Worm (Caenorhabditis elegans) whole organism, early embryonic: ENCODE measurements around the gene tig-2.

Source experiments
- B0310.2 ChIP-seq: sonication (generic microtip); optimal IDR thresholded peaks from 2 replicates; lab custom pipeline; 2016; ENCODE audit warnings: mild to moderate bottlenecking, missing genetic modification characterization, missing compliant biosample characterization
- F13C5.2 ChIP-seq: sonication (generic microtip); optimal IDR thresholded peaks from 2 replicates; lab custom pipeline; 2017; ENCODE audit warnings: mild to moderate bottlenecking, missing genetic modification characterization, inconsistent platforms, missing compliant biosample characterization
- aly-1 ChIP-seq: sonication (generic microtip); optimal IDR thresholded peaks from 2 replicates; lab custom pipeline; 2016; ENCODE audit warnings: missing genetic modification characterization, missing compliant biosample characterization
- ama-1 ChIP-seq: fragments of 150-350 bp; optimal IDR thresholded peaks from 2 replicates; lab custom pipeline; 2014
- ceh-13 ChIP-seq: fragments of 200-800 bp; sonication (Bioruptor generic); optimal IDR thresholded peaks from 2 replicates; lab custom pipeline; 2018; ENCODE audit warnings: mild to moderate bottlenecking, missing genetic modification characterization, missing compliant biosample characterization
- ceh-36 ChIP-seq: sonication (generic microtip); optimal IDR thresholded peaks from 2 replicates; lab custom pipeline; 2016; ENCODE audit warnings: missing genetic modification characterization, inconsistent platforms, missing compliant biosample characterization
- ets-7 ChIP-seq: sonication (generic microtip); optimal IDR thresholded peaks from 2 replicates; lab custom pipeline; 2016; ENCODE audit warnings: missing genotype, missing genetic modification characterization, missing compliant biosample characterization
- flt-1 ChIP-seq: fragments of 200-800 bp; sonication (Bioruptor generic); IDR thresholded peaks from 2 replicates; pipeline ENCODE4 v1.3.6; 2022; ENCODE audit warnings: missing genetic modification characterization, missing compliant biosample characterization
- hmbx-1 ChIP-seq: sonication (generic microtip); optimal IDR thresholded peaks from 2 replicates; lab custom pipeline; 2016; ENCODE audit warnings: mild to moderate bottlenecking, missing genetic modification characterization, missing compliant biosample characterization
- hmg-4 ChIP-seq: fragments of 200-800 bp; sonication (Bioruptor generic); optimal IDR thresholded peaks from 2 replicates; lab custom pipeline; 2018; ENCODE audit warnings: mild to moderate bottlenecking, missing genetic modification characterization, missing compliant biosample characterization
- hnd-1 ChIP-seq: sonication (generic microtip); optimal IDR thresholded peaks from 2 replicates; lab custom pipeline; 2016; ENCODE audit warnings: missing genetic modification characterization, missing compliant biosample characterization
- pes-1 ChIP-seq: fragments of 200-800 bp; sonication (Bioruptor generic); IDR thresholded peaks from 2 replicates; pipeline ENCODE4 v1.3.6; 2022; ENCODE audit warnings: missing genetic modification reagents, missing genetic modification characterization, missing compliant biosample characterization
- scrt-1 ChIP-seq: fragments of 200-800 bp; sonication (Bioruptor generic); IDR thresholded peaks from 2 replicates; pipeline ENCODE4 v1.3.6; 2022; ENCODE audit warnings: missing genetic modification characterization, missing compliant biosample characterization
- sea-1 ChIP-seq: fragments of 200-800 bp; sonication (Bioruptor generic); conservative IDR thresholded peaks from 2 replicates; pipeline ENCODE4 v1.3.6; 2022; ENCODE audit warnings: missing genetic modification characterization, missing compliant biosample characterization
- tbx-11 ChIP-seq: fragments of 200-800 bp; sonication (Bioruptor generic); IDR thresholded peaks from 2 replicates; pipeline ENCODE4 v1.3.6; 2022; ENCODE audit warnings: missing genetic modification characterization, missing compliant biosample characterization
- tbx-37 ChIP-seq: fragments of 200-800 bp; sonication (Bioruptor generic); conservative IDR thresholded peaks from 2 replicates; pipeline ENCODE4 v1.3.6; 2022; ENCODE audit warnings: missing genetic modification reagents, missing genetic modification characterization, missing compliant biosample characterization
- tra-4 ChIP-seq: sonication (generic microtip); optimal IDR thresholded peaks from 2 replicates; lab custom pipeline; 2017; ENCODE audit warnings: missing genetic modification characterization, missing compliant biosample characterization

tig-2 gene

ce11 chrV:4742190-4742589, 12.2 kb upstream of the tig-2 start, which contains the start of gene ugt-61:
ugt-61 (plus strand) TSS chrV:4742422.
- TF ChIP-seq hmg-4 (GFP tag; lab: Kevin White, UChicago) (no peak), ama-1 (lab: Kevin White, UChicago) (no peak), pes-1 (no peak), hnd-1 (no peak), tbx-11 (GFP tag; lab: Robert Waterston, UW) (no peak), tra-4 (no peak), F13C5.2 (no peak), aly-1 (tag; lab: Kevin White, UChicago) (no peak), hmbx-1 (tag; lab: Kevin White, UChicago) (no peak), scrt-1 (no peak), ceh-36 (tag; lab: Kevin White, UChicago) (no peak), ceh-13 (GFP tag; lab: Kevin White, UChicago) (no peak)

- TF ChIP-seq pes-1 (no peak), sea-1 (GFP tag; lab: Robert Waterston, UW) (no peak), ceh-13 (GFP tag; lab: Kevin White, UChicago) (no peak), B0310.2 (tag; lab: Kevin White, UChicago) (no peak), F13C5.2 (no peak), scrt-1 (no peak), hnd-1 (no peak), ceh-36 (tag; lab: Kevin White, UChicago) (no peak), ama-1 (lab: Kevin White, UChicago) (no peak), ets-7 (no peak), tbx-11 (GFP tag; lab: Robert Waterston, UW) (no peak), aly-1 (tag; lab: Kevin White, UChicago) (no peak), tra-4 (no peak), hmg-4 (GFP tag; lab: Kevin White, UChicago) (no peak), flt-1 (no peak), tbx-37 (GFP tag; lab: Robert Waterston, UW) (no peak)
Observed at ce11 chrV:4737727-4738126, 7.8 kb upstream of the tig-2 start, which contains the start of gene F39G3.2. F39G3.2 (plus strand) TSS chrV:4737831.

DNA sequence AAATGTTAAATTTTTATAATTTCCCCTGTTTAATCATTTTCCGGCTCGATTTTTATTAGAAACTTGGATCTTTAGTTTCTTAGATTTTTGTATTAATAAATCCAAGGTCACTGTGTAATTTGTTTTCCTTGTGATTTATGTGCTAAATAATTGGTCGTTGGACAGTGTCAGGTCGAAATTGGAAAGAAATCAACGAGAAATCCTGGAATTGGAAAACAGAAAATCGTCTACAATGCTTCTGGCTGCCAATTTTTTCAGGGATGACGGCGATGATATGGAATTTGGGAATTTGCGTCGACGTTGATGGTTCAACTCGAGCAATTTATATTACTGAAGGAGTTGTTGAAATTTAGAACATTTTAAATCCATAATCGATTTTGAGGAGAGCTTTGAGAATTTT, 4.6 kb upstream of the tig-2 start:
- TF ChIP-seq ceh-36 (tag; lab: Kevin White, UChicago) (no peak), tbx-37 (GFP tag; lab: Robert Waterston, UW) (no peak), ceh-13 (GFP tag; lab: Kevin White, UChicago) (no peak), ets-7 (no peak)

ce11 chrV:4733952-4734351, 4.0 kb upstream of the tig-2 start:
- no peak for TF ChIP-seq B0310.2 (tag; lab: Kevin White, UChicago)
- TF ChIP-seq flt-1: no peak
- TF ChIP-seq aly-1 (tag; lab: Kevin White, UChicago): no peak
- TF ChIP-seq ceh-36 (tag; lab: Kevin White, UChicago): no peak
- TF ChIP-seq ets-7: no peak
- no peak for TF ChIP-seq hnd-1
- no peak for TF ChIP-seq tbx-11 (GFP tag; lab: Robert Waterston, UW)
- TF ChIP-seq hmbx-1 (tag; lab: Kevin White, UChicago): no peak
- TF ChIP-seq tbx-37 (GFP tag; lab: Robert Waterston, UW): no peak
- TF ChIP-seq tra-4: no peak
- no peak for TF ChIP-seq ceh-13 (GFP tag; lab: Kevin White, UChicago)

- TF ChIP-seq hmbx-1 (tag; lab: Kevin White, UChicago) (peak; percentile 63), scrt-1 (peak; percentile 85), ets-7 (peak; percentile 61), F13C5.2 (peak; percentile 94), tbx-11 (GFP tag; lab: Robert Waterston, UW) (peak; percentile 87), ceh-36 (tag; lab: Kevin White, UChicago) (peak; percentile 81), tra-4 (peak; percentile 15), B0310.2 (tag; lab: Kevin White, UChicago) (peak; percentile 65), ama-1 (lab: Kevin White, UChicago) (no peak), tbx-37 (GFP tag; lab: Robert Waterston, UW) (peak; percentile 82), flt-1 (peak; percentile 74), hnd-1 (peak; percentile 75), pes-1 (peak; percentile 90), hmg-4 (GFP tag; lab: Kevin White, UChicago) (peak; percentile 85), sea-1 (GFP tag; lab: Robert Waterston, UW) (peak; percentile 74; the same call in 1 of the 2 replicates), aly-1 (tag; lab: Kevin White, UChicago) (peak; percentile 65), ceh-13 (GFP tag; lab: Kevin White, UChicago) (peak; percentile 83)
Observed at ce11 chrV:4731154-4731961, 1.4 kb upstream of the tig-2 start, which contains the start of gene F39G3.3. F39G3.3 (plus strand) TSS chrV:4731911.

- TF ChIP-seq ceh-36 (tag; lab: Kevin White, UChicago): no peak
- TF ChIP-seq ama-1 (lab: Kevin White, UChicago): no peak
Observed at ce11 chrV:4724453-4724852, 5.5 kb downstream of the tig-2 start, which contains the start of gene F39G3.4. F39G3.4 (plus strand) TSS chrV:4724753.

- TF ChIP-seq ama-1 (lab: Kevin White, UChicago) (no peak), scrt-1 (no peak), flt-1 (no peak), tra-4 (no peak), aly-1 (tag; lab: Kevin White, UChicago) (no peak), pes-1 (no peak), sea-1 (GFP tag; lab: Robert Waterston, UW) (no peak), tbx-37 (GFP tag; lab: Robert Waterston, UW) (no peak), ceh-36 (tag; lab: Kevin White, UChicago) (no peak), F13C5.2 (no peak), hmbx-1 (tag; lab: Kevin White, UChicago) (no peak), tbx-11 (GFP tag; lab: Robert Waterston, UW) (no peak)
Observed at ce11 chrV:4722314-4722713, 7.6 kb downstream of the tig-2 start, which contains the start of gene F39G3.5. F39G3.5 (plus strand) TSS chrV:4722614.
